Worm (Caenorhabditis elegans) whole organism, L2 larva: Measurements from ENCODE around the gene Y38C1BA.1.

Experiments
- C34F6.9 ChIP-seq: fragments of 150-350 bp; optimal IDR thresholded peaks from 2 replicates; lab custom pipeline; 2014; ENCODE audit warnings: missing biosample characterization, missing genetic modification characterization
- F13H6.1 ChIP-seq: sonication (generic microtip); optimal IDR thresholded peaks from 2 replicates; lab custom pipeline; 2016; ENCODE audit warnings: missing genetic modification characterization, missing compliant biosample characterization
- Y55F3AM.14 ChIP-seq: fragments of 200-800 bp; sonication (Bioruptor generic); optimal IDR thresholded peaks from 2 replicates; lab custom pipeline; 2018; ENCODE audit warnings: mild to moderate bottlenecking, missing genetic modification characterization, missing compliant biosample characterization
- ZK546.5 ChIP-seq: sonication (generic microtip); optimal IDR thresholded peaks from 2 replicates; lab custom pipeline; 2017; ENCODE audit warnings: missing biosample characterization, missing genetic modification characterization
- aly-2 ChIP-seq: fragments of 150-350 bp; optimal IDR thresholded peaks from 2 replicates; lab custom pipeline; 2014; ENCODE audit warnings: missing biosample characterization, missing genetic modification characterization
- blmp-1 ChIP-seq: sonication (generic microtip); optimal IDR thresholded peaks from 2 replicates; lab custom pipeline; 2017; ENCODE audit warnings: missing genetic modification characterization, mild to moderate bottlenecking, missing compliant biosample characterization, antibody characterized with exemption, moderate library complexity; ENCODE audit not compliant: insufficient read depth
- ceh-16 ChIP-seq: fragments of 150-350 bp; optimal IDR thresholded peaks from 2 replicates; lab custom pipeline; 2014; ENCODE audit warnings: missing biosample characterization, missing genetic modification characterization
- ceh-82 ChIP-seq: fragments of 150-350 bp; optimal IDR thresholded peaks from 2 replicates; lab custom pipeline; 2014; ENCODE audit warnings: missing biosample characterization, missing genetic modification characterization
- crh-2 ChIP-seq: sonication (generic microtip); optimal IDR thresholded peaks from 2 replicates; lab custom pipeline; 2017; ENCODE audit warnings: missing biosample characterization, missing genetic modification characterization
- dmd-4 ChIP-seq: sonication (generic microtip); optimal IDR thresholded peaks from 2 replicates; lab custom pipeline; 2017; ENCODE audit warnings: missing biosample characterization, missing genetic modification characterization
- elt-3 ChIP-seq: sonication (generic microtip); optimal IDR thresholded peaks from 2 replicates; lab custom pipeline; 2017; ENCODE audit warnings: missing biosample characterization, missing genetic modification characterization
- fos-1 ChIP-seq: fragments of 150-350 bp; optimal IDR thresholded peaks from 2 replicates; lab custom pipeline; 2014; ENCODE audit warnings: missing biosample characterization, missing genetic modification characterization
- gmeb-1 ChIP-seq: fragments of 150-350 bp; optimal IDR thresholded peaks from 2 replicates; lab custom pipeline; 2014; ENCODE audit warnings: missing biosample characterization, missing genetic modification characterization
- lin-11 ChIP-seq: fragments of 150-350 bp; sonication (generic microtip); optimal IDR thresholded peaks from 2 replicates; lab custom pipeline; 2014; ENCODE audit warnings: missing biosample characterization, missing genetic modification characterization, inconsistent platforms, mixed read lengths
- lin-13 ChIP-seq: fragments of 150-350 bp; optimal IDR thresholded peaks from 2 replicates; lab custom pipeline; 2014; ENCODE audit warnings: missing biosample characterization, missing genetic modification reagents, missing genetic modification characterization
- lin-39 ChIP-seq: fragments of 150-350 bp; optimal IDR thresholded peaks from 2 replicates; lab custom pipeline; 2014; ENCODE audit warnings: missing biosample characterization, missing genetic modification reagents, missing genetic modification characterization
- lsy-2 ChIP-seq, 2 experiments: fragments of 150-350 bp in 1 of 2; sonication (generic microtip) in 1 of 2; optimal IDR thresholded peaks; 2 replicates each; lab custom pipeline; 2014 to 2017; ENCODE audit warnings: missing biosample characterization in 2 of 2, missing genetic modification characterization in 2 of 2
- mdl-1 ChIP-seq, 2 experiments: fragments of 150-350 bp in 1 of 2; sonication (generic microtip) in 1 of 2; optimal IDR thresholded peaks; 2 replicates each; lab custom pipeline; 2017; ENCODE audit warnings: missing biosample characterization in 2 of 2, missing genetic modification characterization in 2 of 2
- nhr-10 ChIP-seq: sonication (generic microtip); optimal IDR thresholded peaks from 2 replicates; lab custom pipeline; 2017; ENCODE audit warnings: missing biosample characterization, missing genetic modification characterization
- nhr-129 ChIP-seq: fragments of 150-350 bp; optimal IDR thresholded peaks from 2 replicates; lab custom pipeline; 2014; ENCODE audit warnings: missing biosample characterization, missing genetic modification characterization
- nhr-21 ChIP-seq: fragments of 150-350 bp; optimal IDR thresholded peaks from 2 replicates; lab custom pipeline; 2014; ENCODE audit warnings: missing biosample characterization, missing genetic modification characterization
- nhr-23 ChIP-seq: fragments of 150-350 bp; optimal IDR thresholded peaks from 2 replicates; lab custom pipeline; 2014; ENCODE audit warnings: missing biosample characterization, missing genetic modification reagents, missing genetic modification characterization
- nhr-237 ChIP-seq: fragments of 150-350 bp; optimal IDR thresholded peaks from 2 replicates; lab custom pipeline; 2014; ENCODE audit warnings: missing biosample characterization, missing genetic modification characterization
- nhr-25 ChIP-seq: fragments of 150-350 bp; sonication (generic microtip); optimal IDR thresholded peaks from 3 replicates; lab custom pipeline; 2014; ENCODE audit warnings: missing biosample characterization, missing genetic modification characterization
- nhr-77 ChIP-seq: fragments of 150-350 bp; optimal IDR thresholded peaks from 2 replicates; lab custom pipeline; 2014; ENCODE audit warnings: missing biosample characterization, missing genetic modification characterization
- peb-1 ChIP-seq: fragments of 150-350 bp; optimal IDR thresholded peaks from 2 replicates; lab custom pipeline; 2014; ENCODE audit warnings: missing biosample characterization, missing genetic modification characterization
- sem-4 ChIP-seq: fragments of 150-350 bp; optimal IDR thresholded peaks from 2 replicates; lab custom pipeline; 2014; ENCODE audit warnings: missing biosample characterization, missing genetic modification reagents, missing genetic modification characterization
- sma-3 ChIP-seq: sonication (generic microtip); optimal IDR thresholded peaks from 2 replicates; lab custom pipeline; 2016; ENCODE audit warnings: missing genetic modification reagents, missing genetic modification characterization, missing compliant biosample characterization
- sma-9 ChIP-seq, 2 experiments: fragments of 150-350 bp in 1 of 2; sonication (generic microtip) in 1 of 2; optimal IDR thresholded peaks; 2 replicates each; lab custom pipeline; 2014 to 2016; ENCODE audit warnings: missing genetic modification characterization in 2 of 2, mild to moderate bottlenecking in 1 of 2, missing biosample characterization in 1 of 2, missing compliant biosample characterization in 1 of 2, missing genetic modification reagents in 1 of 2, moderate library complexity in 1 of 2
- snpc-4 ChIP-seq: fragments of 150-350 bp; optimal IDR thresholded peaks from 2 replicates; lab custom pipeline; 2014; ENCODE audit warnings: missing biosample characterization, missing genetic modification characterization
- unc-55 ChIP-seq: fragments of 150-350 bp; sonication (generic microtip); optimal IDR thresholded peaks from 3 replicates; lab custom pipeline; 2014; ENCODE audit warnings: missing biosample characterization, missing genetic modification reagents, missing genetic modification characterization
- unc-62 ChIP-seq: fragments of 150-350 bp; optimal IDR thresholded peaks from 2 replicates; lab custom pipeline; 2014; ENCODE audit warnings: missing biosample characterization, missing genetic modification reagents, missing genetic modification characterization
- ztf-1 ChIP-seq: fragments of 200-800 bp; sonication (Bioruptor generic); conservative IDR thresholded peaks from 2 replicates; pipeline ENCODE4 v1.3.6; 2022; ENCODE audit warnings: missing genetic modification characterization, missing compliant biosample characterization
- ztf-11 ChIP-seq: sonication (generic microtip); optimal IDR thresholded peaks from 2 replicates; lab custom pipeline; 2017; ENCODE audit warnings: missing biosample characterization, missing genetic modification characterization
- ztf-4 ChIP-seq: fragments of 150-350 bp; optimal IDR thresholded peaks from 2 replicates; lab custom pipeline; 2014; ENCODE audit warnings: missing biosample characterization, missing genetic modification characterization

Y38C1BA.1 gene

ce11 chrIV:1803882-1804281 lies at the start of gene Y38C1BA.1:
TSS of gene Y38C1BA.1 (minus strand) at chrIV:1803982.
- TF ChIP-seq aly-2 (no peak), ceh-82 (tag; lab: Kevin White, UChicago) (no peak), nhr-21 (tag; lab: Kevin White, UChicago) (no peak), nhr-10 (tag; lab: Kevin White, UChicago) (no peak), elt-3 (tag; lab: Kevin White, UChicago) (no peak), mdl-1 (tag; optimal IDR thresholded peaks at IDR 0.05; lab: Kevin White, UChicago) (no peak), ztf-11 (tag; lab: Kevin White, UChicago) (no peak), unc-62 (GFP tag; lab: Kevin White, UChicago) (no peak), sem-4 (tag; lab: Kevin White, UChicago) (no peak), unc-55 (GFP tag; lab: Kevin White, UChicago) (no peak), C34F6.9 (no peak), nhr-237 (tag; lab: Kevin White, UChicago) (no peak), nhr-23 (no peak), ZK546.5 (no peak)

- TF ChIP-seq nhr-25 (tag; lab: Kevin White, UChicago) (no peak), ZK546.5 (no peak), sem-4 (tag; lab: Kevin White, UChicago) (no peak), sma-3 (GFP tag; lab: Kevin White, UChicago) (no peak), lin-11 (tag; lab: Kevin White, UChicago) (no peak), peb-1 (no peak), crh-2 (tag; lab: Kevin White, UChicago) (no peak), ztf-4 (tag; lab: Kevin White, UChicago) (no peak), dmd-4 (tag; lab: Kevin White, UChicago) (no peak), aly-2 (no peak)
Observed at ce11 chrIV:1847912-1848311, 44.1 kb upstream of the Y38C1BA.1 start, which contains the start of gene egl-4. TSS of gene egl-4 (plus strand) at chrIV:1848071.

- TF ChIP-seq crh-2 (tag; lab: Kevin White, UChicago) (no peak), lsy-2 (tag; optimal IDR thresholded peaks at IDR 0.05; lab: Kevin White, UChicago) (no peak), ztf-4 (tag; lab: Kevin White, UChicago) (no peak), lin-13 (GFP tag; lab: Kevin White, UChicago) (no peak), gmeb-1 (no peak), lin-39 (no peak), fos-1 (tag; lab: Kevin White, UChicago) (no peak)
Observed at ce11 chrIV:1846451-1846850, 42.7 kb upstream of the Y38C1BA.1 start.

ce11 chrIV:1845061-1845460 lies 41.3 kb upstream of the Y38C1BA.1 start:
- peak; percentile 34 for TF ChIP-seq C34F6.9
- peak; percentile 49 for TF ChIP-seq crh-2 (tag; lab: Kevin White, UChicago)
- peak; percentile 33 for TF ChIP-seq F13H6.1
- TF ChIP-seq Y55F3AM.14 (GFP tag; lab: Kevin White, UChicago), result no peak
- peak in 1 of 2 experiments; percentile 14 for TF ChIP-seq lsy-2 (tag; optimal IDR thresholded peaks at IDR 0.05; lab: Kevin White, UChicago)
- no peak for TF ChIP-seq peb-1
- TF ChIP-seq mdl-1 (tag; optimal IDR thresholded peaks at IDR 0.05; lab: Kevin White, UChicago), result no peak
- TF ChIP-seq ztf-1 (GFP tag; lab: Robert Waterston, UW), result no peak
- no peak for TF ChIP-seq nhr-25 (tag; lab: Kevin White, UChicago)
- peak; percentile 41 for TF ChIP-seq nhr-129
- no peak for TF ChIP-seq ZK546.5
- peak; percentile 3 for TF ChIP-seq nhr-21 (tag; lab: Kevin White, UChicago)
- TF ChIP-seq fos-1 (tag; lab: Kevin White, UChicago), result peak; percentile 66
- peak; percentile 16 for TF ChIP-seq sma-9 (GFP tag; optimal IDR thresholded peaks at IDR 0.05; lab: Kevin White, UChicago)
- no peak for TF ChIP-seq sma-9 (tag; optimal IDR thresholded peaks at IDR 0.05; lab: Kevin White, UChicago)
- TF ChIP-seq ceh-16 (tag; lab: Kevin White, UChicago), result no peak
- TF ChIP-seq gmeb-1, result peak; percentile 62
- TF ChIP-seq snpc-4 (tag; lab: Kevin White, UChicago), result no peak
- TF ChIP-seq unc-55 (GFP tag; lab: Kevin White, UChicago), result peak; percentile 36

- TF ChIP-seq lin-13 (GFP tag; lab: Kevin White, UChicago) (no peak), blmp-1 (tag; lab: Kevin White, UChicago) (no peak), nhr-77 (tag; lab: Kevin White, UChicago) (no peak), snpc-4 (tag; lab: Kevin White, UChicago) (no peak), lsy-2 (tag; optimal IDR thresholded peaks at IDR 0.05; lab: Kevin White, UChicago) (no peak), crh-2 (tag; lab: Kevin White, UChicago) (no peak), sma-3 (GFP tag; lab: Kevin White, UChicago) (no peak), sma-9 (GFP tag; optimal IDR thresholded peaks at IDR 0.05; lab: Kevin White, UChicago) (no peak), sma-9 (tag; optimal IDR thresholded peaks at IDR 0.05; lab: Kevin White, UChicago) (no peak), ztf-11 (tag; lab: Kevin White, UChicago) (no peak), nhr-237 (tag; lab: Kevin White, UChicago) (no peak), gmeb-1 (no peak), Y55F3AM.14 (GFP tag; lab: Kevin White, UChicago) (no peak), fos-1 (tag; lab: Kevin White, UChicago) (no peak)
Observed at ce11 chrIV:1844624-1845023, 40.8 kb upstream of the Y38C1BA.1 start.
